Worm (Caenorhabditis elegans) whole organism, L2 larva: ENCODE measurements around the gene sre-1.
A peak's percentile ranks its signal among the peaks of the same experiment; 100 is the strongest.

Source experiments
- C34F6.9 ChIP-seq: fragments of 150-350 bp; optimal IDR thresholded peaks from 2 replicates; lab custom pipeline; 2014; ENCODE audit warnings: missing biosample characterization, missing genetic modification characterization
- F13H6.1 ChIP-seq: sonication (generic microtip); optimal IDR thresholded peaks from 2 replicates; lab custom pipeline; 2016; ENCODE audit warnings: missing genetic modification characterization, missing compliant biosample characterization
- R02D3.7 ChIP-seq: fragments of 150-350 bp; optimal IDR thresholded peaks from 2 replicates; lab custom pipeline; 2014; ENCODE audit warnings: missing biosample characterization, missing genetic modification characterization
- Y55F3AM.14 ChIP-seq: fragments of 200-800 bp; sonication (Bioruptor generic); optimal IDR thresholded peaks from 2 replicates; lab custom pipeline; 2018; ENCODE audit warnings: mild to moderate bottlenecking, missing genetic modification characterization, missing compliant biosample characterization
- ZK546.5 ChIP-seq: sonication (generic microtip); optimal IDR thresholded peaks from 2 replicates; lab custom pipeline; 2017; ENCODE audit warnings: missing biosample characterization, missing genetic modification characterization
- alr-1 ChIP-seq: fragments of 150-350 bp; optimal IDR thresholded peaks from 2 replicates; lab custom pipeline; 2014; ENCODE audit warnings: missing biosample characterization, missing genetic modification characterization
- aly-2 ChIP-seq: fragments of 150-350 bp; optimal IDR thresholded peaks from 2 replicates; lab custom pipeline; 2014; ENCODE audit warnings: missing biosample characterization, missing genetic modification characterization
- ama-1 ChIP-seq: fragments of 150-350 bp; optimal IDR thresholded peaks from 2 replicates; lab custom pipeline; 2018; ENCODE audit warnings: inconsistent platforms
- blmp-1 ChIP-seq: sonication (generic microtip); optimal IDR thresholded peaks from 2 replicates; lab custom pipeline; 2017; ENCODE audit warnings: missing genetic modification characterization, mild to moderate bottlenecking, missing compliant biosample characterization, antibody characterized with exemption, moderate library complexity; ENCODE audit not compliant: insufficient read depth
- ceh-16 ChIP-seq: fragments of 150-350 bp; optimal IDR thresholded peaks from 2 replicates; lab custom pipeline; 2014; ENCODE audit warnings: missing biosample characterization, missing genetic modification characterization
- ceh-82 ChIP-seq: fragments of 150-350 bp; optimal IDR thresholded peaks from 2 replicates; lab custom pipeline; 2014; ENCODE audit warnings: missing biosample characterization, missing genetic modification characterization
- dmd-4 ChIP-seq: sonication (generic microtip); optimal IDR thresholded peaks from 2 replicates; lab custom pipeline; 2017; ENCODE audit warnings: missing biosample characterization, missing genetic modification characterization
- egl-27 ChIP-seq: sonication (generic microtip); optimal IDR thresholded peaks from 3 replicates; lab custom pipeline; 2017; ENCODE audit warnings: missing biosample characterization, missing genetic modification reagents, missing genetic modification characterization
- elt-1 ChIP-seq: fragments of 150-350 bp; optimal IDR thresholded peaks from 2 replicates; lab custom pipeline; 2014; ENCODE audit warnings: missing biosample characterization, missing genetic modification characterization
- elt-3 ChIP-seq: sonication (generic microtip); optimal IDR thresholded peaks from 2 replicates; lab custom pipeline; 2017; ENCODE audit warnings: missing biosample characterization, missing genetic modification characterization
- fos-1 ChIP-seq: fragments of 150-350 bp; optimal IDR thresholded peaks from 2 replicates; lab custom pipeline; 2014; ENCODE audit warnings: missing biosample characterization, missing genetic modification characterization
- gmeb-1 ChIP-seq: fragments of 150-350 bp; optimal IDR thresholded peaks from 2 replicates; lab custom pipeline; 2014; ENCODE audit warnings: missing biosample characterization, missing genetic modification characterization
- lin-11 ChIP-seq: fragments of 150-350 bp; sonication (generic microtip); optimal IDR thresholded peaks from 2 replicates; lab custom pipeline; 2014; ENCODE audit warnings: missing biosample characterization, missing genetic modification characterization, inconsistent platforms, mixed read lengths
- lin-13 ChIP-seq: fragments of 150-350 bp; optimal IDR thresholded peaks from 2 replicates; lab custom pipeline; 2014; ENCODE audit warnings: missing biosample characterization, missing genetic modification reagents, missing genetic modification characterization
- lin-39 ChIP-seq: fragments of 150-350 bp; optimal IDR thresholded peaks from 2 replicates; lab custom pipeline; 2014; ENCODE audit warnings: missing biosample characterization, missing genetic modification reagents, missing genetic modification characterization
- lsy-2 ChIP-seq, 2 experiments: fragments of 150-350 bp in 1 of 2; sonication (generic microtip) in 1 of 2; optimal IDR thresholded peaks; 2 replicates each; lab custom pipeline; 2014 to 2017; ENCODE audit warnings: missing biosample characterization in 2 of 2, missing genetic modification characterization in 2 of 2
- mab-5 ChIP-seq: fragments of 150-350 bp; optimal IDR thresholded peaks from 2 replicates; lab custom pipeline; 2014; ENCODE audit warnings: missing biosample characterization, missing genetic modification characterization
- mbf-1 ChIP-seq: sonication (generic microtip); optimal IDR thresholded peaks from 2 replicates; lab custom pipeline; 2017; ENCODE audit warnings: missing biosample characterization, missing genetic modification characterization
- mdl-1 ChIP-seq, 2 experiments: fragments of 150-350 bp in 1 of 2; sonication (generic microtip) in 1 of 2; optimal IDR thresholded peaks; 2 replicates each; lab custom pipeline; 2017; ENCODE audit warnings: missing biosample characterization in 2 of 2, missing genetic modification characterization in 2 of 2
- nhr-10 ChIP-seq: sonication (generic microtip); optimal IDR thresholded peaks from 2 replicates; lab custom pipeline; 2017; ENCODE audit warnings: missing biosample characterization, missing genetic modification characterization
- nhr-11 ChIP-seq: fragments of 150-350 bp; optimal IDR thresholded peaks from 2 replicates; lab custom pipeline; 2014; ENCODE audit warnings: missing biosample characterization, missing genetic modification characterization
- nhr-12 ChIP-seq: fragments of 150-350 bp; optimal IDR thresholded peaks from 2 replicates; lab custom pipeline; 2014; ENCODE audit warnings: missing biosample characterization, missing genetic modification characterization
- nhr-129 ChIP-seq: fragments of 150-350 bp; optimal IDR thresholded peaks from 2 replicates; lab custom pipeline; 2014; ENCODE audit warnings: missing biosample characterization, missing genetic modification characterization
- nhr-21 ChIP-seq: fragments of 150-350 bp; optimal IDR thresholded peaks from 2 replicates; lab custom pipeline; 2014; ENCODE audit warnings: missing biosample characterization, missing genetic modification characterization
- nhr-23 ChIP-seq: fragments of 150-350 bp; optimal IDR thresholded peaks from 2 replicates; lab custom pipeline; 2014; ENCODE audit warnings: missing biosample characterization, missing genetic modification reagents, missing genetic modification characterization
- nhr-237 ChIP-seq: fragments of 150-350 bp; optimal IDR thresholded peaks from 2 replicates; lab custom pipeline; 2014; ENCODE audit warnings: missing biosample characterization, missing genetic modification characterization
- nhr-25 ChIP-seq: fragments of 150-350 bp; sonication (generic microtip); optimal IDR thresholded peaks from 3 replicates; lab custom pipeline; 2014; ENCODE audit warnings: missing biosample characterization, missing genetic modification characterization
- nhr-6 ChIP-seq: fragments of 150-350 bp; optimal IDR thresholded peaks from 2 replicates; lab custom pipeline; 2014; ENCODE audit warnings: missing biosample characterization, missing genetic modification characterization
- nhr-77 ChIP-seq: fragments of 150-350 bp; optimal IDR thresholded peaks from 2 replicates; lab custom pipeline; 2014; ENCODE audit warnings: missing biosample characterization, missing genetic modification characterization
- peb-1 ChIP-seq: fragments of 150-350 bp; optimal IDR thresholded peaks from 2 replicates; lab custom pipeline; 2014; ENCODE audit warnings: missing biosample characterization, missing genetic modification characterization
- sem-4 ChIP-seq: fragments of 150-350 bp; optimal IDR thresholded peaks from 2 replicates; lab custom pipeline; 2014; ENCODE audit warnings: missing biosample characterization, missing genetic modification reagents, missing genetic modification characterization
- skn-1 ChIP-seq: sonication (generic microtip); optimal IDR thresholded peaks from 2 replicates; lab custom pipeline; 2017; ENCODE audit warnings: missing biosample characterization, missing genetic modification characterization
- sma-9 ChIP-seq, 2 experiments: fragments of 150-350 bp in 1 of 2; sonication (generic microtip) in 1 of 2; optimal IDR thresholded peaks; 2 replicates each; lab custom pipeline; 2014 to 2016; ENCODE audit warnings: missing genetic modification characterization in 2 of 2, mild to moderate bottlenecking in 1 of 2, missing biosample characterization in 1 of 2, missing compliant biosample characterization in 1 of 2, missing genetic modification reagents in 1 of 2, moderate library complexity in 1 of 2
- snpc-4 ChIP-seq: fragments of 150-350 bp; optimal IDR thresholded peaks from 2 replicates; lab custom pipeline; 2014; ENCODE audit warnings: missing biosample characterization, missing genetic modification characterization
- unc-39 ChIP-seq: fragments of 150-350 bp; optimal IDR thresholded peaks from 2 replicates; lab custom pipeline; 2014; ENCODE audit warnings: missing biosample characterization, missing genetic modification characterization
- unc-55 ChIP-seq: fragments of 150-350 bp; sonication (generic microtip); optimal IDR thresholded peaks from 3 replicates; lab custom pipeline; 2014; ENCODE audit warnings: missing biosample characterization, missing genetic modification reagents, missing genetic modification characterization
- zag-1 ChIP-seq: fragments of 150-350 bp; optimal IDR thresholded peaks from 2 replicates; lab custom pipeline; 2014; ENCODE audit warnings: missing biosample characterization, missing genetic modification characterization
- ztf-1 ChIP-seq: fragments of 200-800 bp; sonication (Bioruptor generic); conservative IDR thresholded peaks from 2 replicates; pipeline ENCODE4 v1.3.6; 2022; ENCODE audit warnings: missing genetic modification characterization, missing compliant biosample characterization
- ztf-11 ChIP-seq: sonication (generic microtip); optimal IDR thresholded peaks from 2 replicates; lab custom pipeline; 2017; ENCODE audit warnings: missing biosample characterization, missing genetic modification characterization
- ztf-4 ChIP-seq: fragments of 150-350 bp; optimal IDR thresholded peaks from 2 replicates; lab custom pipeline; 2014; ENCODE audit warnings: missing biosample characterization, missing genetic modification characterization

Gene sre-1

ce11 chrII:7704387-7704786 is 5.1 kb upstream of the sre-1 start:
- TF ChIP-seq elt-3 = no peak
- no peak for TF ChIP-seq ZK546.5
- TF ChIP-seq sma-9 (GFP tag; optimal IDR thresholded peaks at IDR 0.05; lab: Kevin White, UChicago) = no peak
- TF ChIP-seq sma-9 (tag; optimal IDR thresholded peaks at IDR 0.05; lab: Kevin White, UChicago) = no peak
- no peak for TF ChIP-seq zag-1 (tag; lab: Kevin White, UChicago)
- TF ChIP-seq ama-1 (lab: Kevin White, UChicago) = no peak
- no peak for TF ChIP-seq nhr-21 (tag; lab: Kevin White, UChicago)
- TF ChIP-seq peb-1 (tag; lab: Kevin White, UChicago) = no peak
- TF ChIP-seq nhr-11 (tag; lab: Kevin White, UChicago) = no peak
- no peak for TF ChIP-seq alr-1
- no peak for TF ChIP-seq fos-1 (tag; lab: Kevin White, UChicago)
- no peak for TF ChIP-seq sem-4
- TF ChIP-seq nhr-12 (tag; lab: Kevin White, UChicago) = no peak
- no peak for TF ChIP-seq lin-39 (tag; lab: Kevin White, UChicago)
- TF ChIP-seq mbf-1 (tag; lab: Kevin White, UChicago) = no peak
- no peak for TF ChIP-seq ztf-1 (GFP tag; lab: Robert Waterston, UW)
- no peak for TF ChIP-seq nhr-129
- TF ChIP-seq egl-27 (tag; lab: Kevin White, UChicago) = no peak
- TF ChIP-seq mdl-1 (tag; optimal IDR thresholded peaks at IDR 0.05; lab: Kevin White, UChicago) = no peak
- TF ChIP-seq nhr-23 (tag; lab: Kevin White, UChicago) = no peak

- TF ChIP-seq C34F6.9 (tag; lab: Kevin White, UChicago) (peak; percentile 6), lin-11 (no peak), sem-4 (no peak), nhr-21 (tag; lab: Kevin White, UChicago) (no peak), elt-1 (tag; lab: Kevin White, UChicago) (no peak), unc-39 (tag; lab: Kevin White, UChicago) (no peak), elt-3 (no peak), ztf-1 (GFP tag; lab: Robert Waterston, UW) (no peak), skn-1 (tag; lab: Kevin White, UChicago) (no peak), ZK546.5 (no peak), fos-1 (tag; lab: Kevin White, UChicago) (peak; percentile 94), aly-2 (no peak), snpc-4 (no peak), lin-13 (no peak), mbf-1 (tag; lab: Kevin White, UChicago) (no peak), blmp-1 (tag; lab: Kevin White, UChicago) (no peak), nhr-6 (tag; lab: Kevin White, UChicago) (no peak), dmd-4 (no peak), gmeb-1 (tag; lab: Kevin White, UChicago) (peak; percentile 6), Y55F3AM.14 (GFP tag; lab: Kevin White, UChicago) (no peak), nhr-12 (tag; lab: Kevin White, UChicago) (no peak)
Measured at ce11 chrII:7705152-7705551, 4.4 kb upstream of the sre-1 start, which contains the start of gene B0495.7. Gene B0495.7 (minus strand): TSS chrII:7705233.

- TF ChIP-seq aly-2 (no peak), F13H6.1 (tag; lab: Kevin White, UChicago) (no peak), nhr-25 (no peak), nhr-23 (tag; lab: Kevin White, UChicago) (no peak), skn-1 (tag; lab: Kevin White, UChicago) (no peak), R02D3.7 (tag; lab: Kevin White, UChicago) (no peak)
Measured at ce11 chrII:7707383-7707782, 2.1 kb upstream of the sre-1 start, which contains the start of gene luc-7L. Gene luc-7L (minus strand): TSS chrII:7707483.

- TF ChIP-seq nhr-129 = peak; percentile 63
- no peak for TF ChIP-seq nhr-10 (tag; lab: Kevin White, UChicago)
- peak; percentile 7 for TF ChIP-seq sem-4
- no peak for TF ChIP-seq ceh-16
- TF ChIP-seq lsy-2 (tag; optimal IDR thresholded peaks at IDR 0.05; lab: Kevin White, UChicago) = peak; percentile 13 to 65
- peak; percentile 31 for TF ChIP-seq lin-11
- TF ChIP-seq nhr-12 (tag; lab: Kevin White, UChicago) = no peak
- TF ChIP-seq lin-39 (tag; lab: Kevin White, UChicago) = no peak
- TF ChIP-seq nhr-6 (tag; lab: Kevin White, UChicago) = no peak
- no peak for TF ChIP-seq gmeb-1 (tag; lab: Kevin White, UChicago)
- peak; percentile 14 for TF ChIP-seq sma-9 (GFP tag; optimal IDR thresholded peaks at IDR 0.05; lab: Kevin White, UChicago)
- no peak for TF ChIP-seq sma-9 (tag; optimal IDR thresholded peaks at IDR 0.05; lab: Kevin White, UChicago)
- TF ChIP-seq F13H6.1 (tag; lab: Kevin White, UChicago) = peak; percentile 51
- TF ChIP-seq fos-1 (tag; lab: Kevin White, UChicago) = no peak
- no peak for TF ChIP-seq nhr-21 (tag; lab: Kevin White, UChicago)
- TF ChIP-seq ceh-82 (tag; lab: Kevin White, UChicago) = no peak
- TF ChIP-seq mab-5 (tag; lab: Kevin White, UChicago) = no peak
- no peak for TF ChIP-seq mbf-1 (tag; lab: Kevin White, UChicago)
- TF ChIP-seq zag-1 (tag; lab: Kevin White, UChicago) = no peak
- no peak for TF ChIP-seq elt-1 (tag; lab: Kevin White, UChicago)
- TF ChIP-seq nhr-11 (tag; lab: Kevin White, UChicago) = peak; percentile 33
- no peak for TF ChIP-seq ztf-4 (tag; lab: Kevin White, UChicago)
- TF ChIP-seq nhr-237 (tag; lab: Kevin White, UChicago) = no peak
- TF ChIP-seq ztf-11 (tag; lab: Kevin White, UChicago) = no peak
- no peak for TF ChIP-seq nhr-77
- TF ChIP-seq ZK546.5 = no peak
- no peak for TF ChIP-seq skn-1 (tag; lab: Kevin White, UChicago)
- no peak for TF ChIP-seq nhr-23 (tag; lab: Kevin White, UChicago)
- TF ChIP-seq unc-55 (GFP tag; lab: Kevin White, UChicago) = peak; percentile 68
- no peak for TF ChIP-seq ztf-1 (GFP tag; lab: Robert Waterston, UW)
- TF ChIP-seq alr-1 = no peak
Measured at ce11 chrII:7708540-7708939, 964 bp upstream of the sre-1 start, which contains the start of gene B0495.9. Gene B0495.9 (minus strand): TSS chrII:7708710.
